Worm (Caenorhabditis elegans) whole organism, midembryonic: ENCODE results near the gene C16C8.14.
"Not testable (repeated sequence)": the region's sequence is repeated elsewhere in the genome, so short reads cannot be mapped to it uniquely, and the experiment has no call there.

Experiments used
- T22C8.4 ChIP-seq: fragments of 200-800 bp; sonication (Bioruptor generic); IDR thresholded peaks from 2 replicates; pipeline ENCODE4 v1.3.6; 2022; ENCODE audit warnings: missing genetic modification characterization, missing compliant biosample characterization
- cog-1 ChIP-seq: sonication (generic microtip); optimal IDR thresholded peaks from 2 replicates; lab custom pipeline; 2016; ENCODE audit warnings: missing genetic modification characterization, missing compliant biosample characterization
- flt-1 ChIP-seq: fragments of 200-800 bp; sonication (Bioruptor generic); IDR thresholded peaks from 2 replicates; pipeline ENCODE4 v1.3.6; 2022; ENCODE audit warnings: missing genetic modification characterization, missing compliant biosample characterization
- klf-2 ChIP-seq: fragments of 200-800 bp; sonication (Bioruptor generic); conservative IDR thresholded peaks from 2 replicates; pipeline ENCODE4 v1.3.6; 2022; ENCODE audit warnings: missing genetic modification reagents, missing genetic modification characterization, missing compliant biosample characterization
- med-1 ChIP-seq: sonication (generic microtip); optimal IDR thresholded peaks from 2 replicates; lab custom pipeline; 2017; ENCODE audit warnings: missing genetic modification characterization, mild to moderate bottlenecking, missing compliant biosample characterization, antibody characterized with exemption, missing genetic modification reagents; ENCODE audit not compliant: insufficient read depth
- ref-1 ChIP-seq: fragments of 200-800 bp; sonication (Bioruptor generic); conservative IDR thresholded peaks from 2 replicates; pipeline ENCODE4 v1.3.6; 2022; ENCODE audit warnings: missing genetic modification reagents, missing genetic modification characterization, missing compliant biosample characterization
- tab-1 ChIP-seq: fragments of 200-800 bp; sonication (Bioruptor generic); IDR thresholded peaks from 2 replicates; pipeline ENCODE4 v1.3.6; 2022; ENCODE audit warnings: missing genetic modification characterization, missing compliant biosample characterization
- ztf-29 ChIP-seq: fragments of 200-800 bp; sonication (Bioruptor generic); IDR thresholded peaks from 2 replicates; pipeline ENCODE4 v1.3.6; 2022; ENCODE audit warnings: missing genetic modification reagents, missing genetic modification characterization, missing compliant biosample characterization

DNA sequence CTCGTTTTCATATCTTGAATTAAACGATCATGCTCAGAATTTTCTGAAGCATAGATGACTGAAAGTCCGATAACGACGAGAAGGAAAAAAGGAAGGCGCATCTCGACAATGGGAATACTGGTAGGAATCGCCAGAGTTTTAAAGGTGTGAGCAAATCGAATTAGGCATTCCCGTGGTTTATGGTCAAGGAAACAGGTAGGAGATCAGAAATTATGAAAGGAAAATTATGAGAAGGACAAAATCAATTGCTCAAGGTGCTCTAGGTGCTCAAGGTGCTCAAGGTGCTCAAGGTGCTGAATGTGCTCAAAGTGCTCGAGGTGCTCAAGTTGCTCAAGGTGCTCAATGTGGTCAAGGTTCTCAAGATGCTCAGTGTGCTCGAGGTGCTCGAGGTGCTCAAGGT, 15.0 kb downstream of the C16C8.14 start, which contains the start of gene C16C8.10:
- TF ChIP-seq tab-1 (GFP tag; lab: Robert Waterston, UW); ref-1; flt-1; klf-2 (GFP tag; lab: Robert Waterston, UW); med-1 (GFP tag; lab: Kevin White, UChicago); cog-1 (tag; lab: Kevin White, UChicago); ztf-29; T22C8.4 (GFP tag; lab: Robert Waterston, UW): not testable (repeated sequence)
